Fruit fly (Drosophila melanogaster) whole organism, embryonic: Measurements from ENCODE around the gene CG7766.

Experiments used
- Atf-2 ChIP-seq: fragments of 200-800 bp; sonication (Bioruptor generic); optimal IDR thresholded peaks from 2 replicates; lab custom pipeline; 2016; ENCODE audit warnings: missing biosample characterization, missing genetic modification characterization
- CG10209 ChIP-seq: fragments of 200-800 bp; sonication (Bioruptor generic); optimal IDR thresholded peaks from 3 replicates; lab custom pipeline; 2017; ENCODE audit warnings: missing biosample characterization, mild to moderate bottlenecking, missing genetic modification characterization, missing genetic modification reagents
- CG1024 ChIP-seq: fragments of 200-800 bp; sonication (Bioruptor generic); IDR thresholded peaks from 2 replicates; pipeline ENCODE4 v1.3.6; 2022; ENCODE audit warnings: missing biosample characterization, missing genetic modification characterization
- CG10462 ChIP-seq: fragments of 200-800 bp; sonication (Bioruptor generic); optimal IDR thresholded peaks from 2 replicates; lab custom pipeline; 2016; ENCODE audit warnings: missing biosample characterization, missing genetic modification characterization
- CG10565 ChIP-seq: fragments of 200-800 bp; sonication (Bioruptor generic); optimal IDR thresholded peaks from 3 replicates; lab custom pipeline; 2016; ENCODE audit warnings: missing biosample characterization, mild to moderate bottlenecking, missing genetic modification characterization
- CG11696 ChIP-seq: fragments of 200-800 bp; sonication (Bioruptor generic); IDR thresholded peaks from 2 replicates; pipeline ENCODE4 v1.3.6; 2022; ENCODE audit warnings: missing biosample characterization, missing genetic modification characterization
- CG11723 ChIP-seq: fragments of 200-800 bp; sonication (Bioruptor generic); optimal IDR thresholded peaks from 2 replicates; lab custom pipeline; 2017; ENCODE audit warnings: missing biosample characterization, mild to moderate bottlenecking, missing genetic modification characterization
- CG15601 ChIP-seq: fragments of 200-800 bp; sonication (Bioruptor generic); optimal IDR thresholded peaks from 3 replicates; lab custom pipeline; 2019; ENCODE audit warnings: missing biosample characterization, mild to moderate bottlenecking, missing genetic modification characterization, moderate library complexity
- CG1647 ChIP-seq: fragments of 200-800 bp; sonication (Bioruptor generic); optimal IDR thresholded peaks from 3 replicates; lab custom pipeline; 2016; ENCODE audit warnings: missing biosample characterization, missing genetic modification characterization
- CG16863 ChIP-seq: fragments of 200-800 bp; sonication (Bioruptor generic); optimal IDR thresholded peaks from 3 replicates; lab custom pipeline; 2016; ENCODE audit warnings: missing biosample characterization, missing genetic modification characterization
- CG17359 ChIP-seq: fragments of 200-800 bp; sonication (Bioruptor generic); optimal IDR thresholded peaks from 3 replicates; lab custom pipeline; 2018; ENCODE audit warnings: missing biosample characterization, mild to moderate bottlenecking, missing genetic modification characterization, moderate library complexity
- CG17802 ChIP-seq: fragments of 200-800 bp; sonication (Bioruptor generic); optimal IDR thresholded peaks from 2 replicates; lab custom pipeline; 2018; ENCODE audit warnings: missing biosample characterization, mild to moderate bottlenecking, missing genetic modification characterization, moderate library complexity
- CG2678 ChIP-seq: fragments of 200-800 bp; sonication (Bioruptor generic); optimal IDR thresholded peaks from 3 replicates; lab custom pipeline; 2019; ENCODE audit warnings: missing biosample characterization, mild to moderate bottlenecking, missing genetic modification characterization, moderate library complexity
- CG31388 ChIP-seq: fragments of 200-800 bp; sonication (Bioruptor generic); optimal IDR thresholded peaks from 2 replicates; lab custom pipeline; 2016; ENCODE audit warnings: missing biosample characterization, missing genetic modification characterization
- CG32767 ChIP-seq: fragments of 200-800 bp; sonication (Bioruptor generic); IDR thresholded peaks from 2 replicates; pipeline ENCODE4 v1.3.6; 2022; ENCODE audit warnings: missing biosample characterization, missing genetic modification characterization
- CG3281 ChIP-seq: fragments of 200-800 bp; sonication (Bioruptor generic); optimal IDR thresholded peaks from 3 replicates; lab custom pipeline; 2017; ENCODE audit warnings: missing biosample characterization, mild to moderate bottlenecking, missing genetic modification characterization
- CG33213 ChIP-seq: fragments of 200-800 bp; sonication (Bioruptor generic); optimal IDR thresholded peaks from 3 replicates; lab custom pipeline; 2016; ENCODE audit warnings: missing biosample characterization, missing genetic modification characterization
- CG42726 ChIP-seq: fragments of 200-800 bp; sonication (Bioruptor generic); IDR thresholded peaks from 2 replicates; pipeline ENCODE4 v1.3.6; 2022; ENCODE audit warnings: missing biosample characterization, missing genetic modification characterization; ENCODE audit not compliant: partially characterized antibody
- CG4282 ChIP-seq: fragments of 200-800 bp; sonication (Bioruptor generic); optimal IDR thresholded peaks from 2 replicates; lab custom pipeline; 2016; ENCODE audit warnings: missing biosample characterization, missing genetic modification characterization
- CG4820 ChIP-seq: fragments of 200-800 bp; sonication (Bioruptor generic); optimal IDR thresholded peaks from 3 replicates; lab custom pipeline; 2016; ENCODE audit warnings: missing biosample characterization, missing genetic modification characterization
- CG7357 ChIP-seq: fragments of 200-800 bp; sonication (Bioruptor generic); IDR thresholded peaks from 3 replicates; pipeline ENCODE4 v1.3.6; 2022; ENCODE audit warnings: missing biosample characterization, missing genetic modification characterization
- CG8388 ChIP-seq: fragments of 200-800 bp; sonication (Bioruptor generic); optimal IDR thresholded peaks from 2 replicates; lab custom pipeline; 2019; ENCODE audit warnings: missing biosample characterization, mild to moderate bottlenecking, missing genetic modification characterization, moderate library complexity
- Dek ChIP-seq: fragments of 200-800 bp; sonication (Bioruptor generic); optimal IDR thresholded peaks from 3 replicates; lab custom pipeline; 2019; ENCODE audit warnings: missing biosample characterization, mild to moderate bottlenecking, missing genetic modification characterization, moderate library complexity
- ERR ChIP-seq: fragments of 200-800 bp; sonication (Bioruptor generic); optimal IDR thresholded peaks from 2 replicates; lab custom pipeline; 2016; ENCODE audit warnings: missing biosample characterization, missing genetic modification characterization
- Gug ChIP-seq: fragments of 200-800 bp; sonication (Bioruptor generic); IDR thresholded peaks from 4 replicates; pipeline ENCODE4 v1.3.6; 2022; ENCODE audit warnings: missing biosample characterization, missing genetic modification characterization
- HLH54F ChIP-seq: fragments of 200-800 bp; sonication (Bioruptor generic); optimal IDR thresholded peaks from 3 replicates; lab custom pipeline; 2016; ENCODE audit warnings: missing biosample characterization, missing genetic modification characterization
- Meics ChIP-seq: fragments of 200-800 bp; sonication (Bioruptor generic); optimal IDR thresholded peaks from 2 replicates; lab custom pipeline; 2017; ENCODE audit warnings: missing biosample characterization, mild to moderate bottlenecking, missing genetic modification characterization
- NFAT ChIP-seq: fragments of 200-800 bp; sonication (Bioruptor generic); IDR thresholded peaks from 2 replicates; pipeline ENCODE4 v1.3.6; 2022; ENCODE audit warnings: missing biosample characterization, missing genetic modification characterization
- PHDP ChIP-seq: fragments of 200-800 bp; sonication (Bioruptor generic); optimal IDR thresholded peaks from 3 replicates; lab custom pipeline; 2018; ENCODE audit warnings: missing biosample characterization, mild to moderate bottlenecking, missing genetic modification characterization, moderate library complexity
- Sox100B ChIP-seq: fragments of 200-800 bp; sonication (Bioruptor generic); optimal IDR thresholded peaks from 3 replicates; lab custom pipeline; 2018; ENCODE audit warnings: missing biosample characterization, mild to moderate bottlenecking, missing genetic modification characterization
- ab ChIP-seq: fragments of 200-800 bp; sonication (Bioruptor generic); optimal IDR thresholded peaks from 2 replicates; lab custom pipeline; 2016; ENCODE audit warnings: missing biosample characterization, missing genetic modification characterization
- ara ChIP-seq: fragments of 200-800 bp; sonication (Bioruptor generic); IDR thresholded peaks from 2 replicates; pipeline ENCODE4 v1.3.6; 2022; ENCODE audit warnings: missing biosample characterization, missing genetic modification characterization
- cato ChIP-seq: fragments of 200-800 bp; sonication (Bioruptor generic); optimal IDR thresholded peaks from 2 replicates; lab custom pipeline; 2016; ENCODE audit warnings: missing biosample characterization, missing genetic modification characterization, borderline replicate concordance
- da ChIP-seq: fragments of 200-800 bp; sonication (Bioruptor generic); optimal IDR thresholded peaks from 2 replicates; lab custom pipeline; 2016; ENCODE audit warnings: missing biosample characterization, missing genetic modification characterization
- disco-r ChIP-seq: fragments of 200-800 bp; sonication (Bioruptor generic); optimal IDR thresholded peaks from 2 replicates; lab custom pipeline; 2016; ENCODE audit warnings: missing biosample characterization, missing genetic modification characterization
- ewg ChIP-seq: fragments of 200-800 bp; sonication (Bioruptor generic); optimal IDR thresholded peaks from 3 replicates; lab custom pipeline; 2017; ENCODE audit warnings: mild to moderate bottlenecking, missing biosample characterization, missing genetic modification reagents, missing genetic modification characterization
- eyg ChIP-seq: fragments of 200-800 bp; sonication (Bioruptor generic); optimal IDR thresholded peaks from 3 replicates; lab custom pipeline; 2016; ENCODE audit warnings: missing biosample characterization, missing genetic modification characterization
- h ChIP-seq: fragments of >200 bp; optimal IDR thresholded peaks from 2 replicates; lab custom pipeline; 2017
- hb ChIP-seq: fragments of 200-800 bp; sonication (Bioruptor generic); IDR thresholded peaks from 3 replicates; pipeline ENCODE4 v1.3.6; 2022; ENCODE audit warnings: missing biosample characterization, missing genetic modification characterization; ENCODE audit not compliant: partially characterized antibody
- jigr1 ChIP-seq: fragments of 200-800 bp; sonication (Bioruptor generic); IDR thresholded peaks from 3 replicates; pipeline ENCODE4 v1.3.6; 2022; ENCODE audit warnings: missing biosample characterization, missing genetic modification characterization
- kah ChIP-seq: fragments of 200-800 bp; sonication (Bioruptor generic); optimal IDR thresholded peaks from 2 replicates; lab custom pipeline; 2018; ENCODE audit warnings: missing biosample characterization, mild to moderate bottlenecking, missing genetic modification characterization
- luna ChIP-seq: fragments of 200-800 bp; sonication (Bioruptor generic); optimal IDR thresholded peaks from 2 replicates; lab custom pipeline; 2016; ENCODE audit warnings: missing biosample characterization, missing genetic modification characterization
- nerfin-1 ChIP-seq: fragments of 200-800 bp; sonication (Bioruptor generic); optimal IDR thresholded peaks from 3 replicates; lab custom pipeline; 2019; ENCODE audit warnings: missing biosample characterization, mild to moderate bottlenecking, missing genetic modification characterization, moderate library complexity
- nerfin-2 ChIP-seq: fragments of 200-800 bp; sonication (Bioruptor generic); IDR thresholded peaks from 2 replicates; pipeline ENCODE4 v1.3.6; 2022; ENCODE audit warnings: missing biosample characterization, missing genetic modification characterization; ENCODE audit not compliant: partially characterized antibody
- pb ChIP-seq: fragments of 200-800 bp; sonication (Bioruptor generic); optimal IDR thresholded peaks from 3 replicates; lab custom pipeline; 2016; ENCODE audit warnings: missing biosample characterization, missing genetic modification characterization
- rib ChIP-seq: fragments of 200-800 bp; sonication (Bioruptor generic); IDR thresholded peaks from 2 replicates; pipeline ENCODE4 v1.3.6; 2022; ENCODE audit warnings: missing biosample characterization, missing genetic modification characterization
- sc ChIP-seq, 3 experiments: fragments of >200 bp in 2 of 3; fragments of 200-800 bp in 1 of 3; sonication (Bioruptor generic) in 1 of 3; optimal IDR thresholded peaks; 2 replicates in 2 of 3; 3 replicates in 1 of 3; lab custom pipeline; 2017; ENCODE audit warnings: mild to moderate bottlenecking in 1 of 3, missing biosample characterization in 1 of 3, missing genetic modification characterization in 1 of 3, missing genetic modification reagents in 1 of 3
- slbo ChIP-seq: fragments of 200-800 bp; sonication (Bioruptor generic); IDR thresholded peaks from 2 replicates; pipeline ENCODE4 v1.3.6; 2022; ENCODE audit warnings: missing biosample characterization, missing genetic modification characterization
- ttk ChIP-seq: fragments of 200-800 bp; sonication (Bioruptor generic); IDR thresholded peaks from 2 replicates; pipeline ENCODE4 v2.1.2; 2022; ENCODE audit warnings: missing biosample characterization, missing genetic modification characterization
- twi ChIP-seq: fragments of 200-800 bp; optimal IDR thresholded peaks from 2 replicates; lab custom pipeline; 2019; ENCODE audit warnings: missing biosample characterization, mild to moderate bottlenecking, missing genetic modification characterization, moderate library complexity

The CG7766 gene

dm6 chrX:9080962-9081361 is 22.6 kb downstream of the CG7766 start, which contains the start of the genes CG7246 and HP1b (continued):
- TF ChIP-seq rib (peak; percentile 42; the same call in 1 of the 2 replicates), CG17359 (tag; lab: Kevin White, UChicago) (peak; percentile 69), CG15601 (tag; lab: Kevin White, UChicago) (peak; percentile 40), Meics (peak; percentile 65), ara (GFP tag; lab: Robert Waterston, UW) (peak; percentile 54; the same call in 1 of the 2 replicates), CG16863 (no peak), Atf-2 (GFP tag; lab: Kevin White, UChicago) (no peak), hb (GFP tag; lab: Robert Waterston, UW) (0 out of 3 replicates have a peak, but pooled peaks have one; percentile 57), cato (GFP tag; lab: Kevin White, UChicago) (peak; percentile 43), disco-r (GFP tag; lab: Kevin White, UChicago) (no peak), CG4820 (peak; percentile 54), sc (optimal IDR thresholded peaks at IDR 0.05; lab: Kevin White, UChicago) (no peak), sc (GFP tag; optimal IDR thresholded peaks at IDR 0.05; lab: Kevin White, UChicago) (peak; percentile 11), CG10209 (GFP tag; lab: Kevin White, UChicago) (peak; percentile 52), HLH54F (GFP tag; lab: Kevin White, UChicago) (peak; percentile 44), Gug (peak; percentile 70; the same call in 2 of the 4 replicates), eyg (no peak), slbo (GFP tag; lab: Robert Waterston, UW) (peak; percentile 82), ttk (peak; percentile 73), CG1024 (GFP tag; lab: Robert Waterston, UW) (peak; percentile 35; the same call in 1 of the 2 replicates), CG7357 (GFP tag; lab: Robert Waterston, UW) (peak; percentile 11; the same call in 1 of the 3 replicates), CG8388 (GFP tag; lab: Kevin White, UChicago) (peak; percentile 50), CG3281 (GFP tag; lab: Kevin White, UChicago) (peak; percentile 63), luna (peak; percentile 12), da (GFP tag; lab: Kevin White, UChicago) (no peak), kah (no peak), CG1647 (peak; percentile 1), CG17802 (tag; lab: Kevin White, UChicago) (peak; percentile 41), CG31388 (peak; percentile 24), NFAT (GFP tag; lab: Robert Waterston, UW) (peak; percentile 48; the same call in 1 of the 2 replicates), CG32767 (GFP tag; lab: Robert Waterston, UW) (0 out of 2 replicates have a peak, but pooled peaks have one; percentile 38), twi (tag; lab: Kevin White, UChicago) (peak; percentile 49), nerfin-1 (tag; lab: Kevin White, UChicago) (peak; percentile 41), CG33213 (GFP tag; lab: Kevin White, UChicago) (no peak), CG10462 (GFP tag; lab: Kevin White, UChicago) (peak; percentile 48), ab (no peak), CG42726 (GFP tag; lab: Robert Waterston, UW) (no peak), PHDP (tag; lab: Kevin White, UChicago) (peak; percentile 68), CG2678 (tag; lab: Kevin White, UChicago) (peak; percentile 74), CG11723 (GFP tag; lab: Kevin White, UChicago) (peak; percentile 13), ewg (GFP tag; lab: Kevin White, UChicago) (peak; percentile 64), h (lab: Kevin White, UChicago) (no peak), Dek (peak; percentile 64), CG10565 (no peak), Sox100B (GFP tag; lab: Kevin White, UChicago) (peak; percentile 44), pb (GFP tag; lab: Kevin White, UChicago) (no peak), CG4282 (GFP tag; lab: Kevin White, UChicago) (no peak), CG11696 (GFP tag; lab: Robert Waterston, UW) (peak; percentile 53), ERR (no peak), jigr1 (GFP tag; lab: Robert Waterston, UW) (no peak), nerfin-2 (GFP tag; lab: Robert Waterston, UW) (peak; percentile 66)
